Worm (Caenorhabditis elegans): ENCODE results near the gene K06A9.2.

ce11 chrX:1521387-1521786 lies 14.8 kb upstream of the K06A9.2 start, which contains the start of gene toca-1:
- TF ChIP-seq elt-1 (tag; optimal IDR thresholded peaks at IDR 0.05; ENCODE audit: borderline replicate concordance, insufficient read depth) (no peak), elt-3 (tag; optimal IDR thresholded peaks at IDR 0.05) (no peak), nhr-76 (tag; optimal IDR thresholded peaks at IDR 0.05) (no peak), ceh-39 (tag; optimal IDR thresholded peaks at IDR 0.05) (no peak), unc-39 (tag; optimal IDR thresholded peaks at IDR 0.05) (no peak), pha-4 (tag; optimal IDR thresholded peaks at IDR 0.05) (no peak)

Measured in whole organism, mixed stage, embryonic.